Worm (Caenorhabditis elegans) whole organism, L4 larva: ENCODE data around the gene ZK287.1.

Experiments
- F49E8.2 ChIP-seq: sonication (generic microtip); optimal IDR thresholded peaks from 2 replicates; lab custom pipeline; 2016; ENCODE audit warnings: missing compliant biosample characterization, mild to moderate bottlenecking, missing genetic modification characterization, borderline replicate concordance
- R02D3.7 ChIP-seq: fragments of 150-350 bp; sonication (generic microtip); optimal IDR thresholded peaks from 3 replicates; lab custom pipeline; 2014; ENCODE audit warnings: missing biosample characterization, missing genetic modification characterization
- Y5F2A.4 ChIP-seq: fragments of 200-800 bp; sonication (Bioruptor generic); optimal IDR thresholded peaks from 2 replicates; lab custom pipeline; 2018; ENCODE audit warnings: mild to moderate bottlenecking, missing genetic modification characterization, missing compliant biosample characterization
- ceh-32 ChIP-seq: sonication (generic microtip); optimal IDR thresholded peaks from 2 replicates; lab custom pipeline; 2016; ENCODE audit warnings: mild to moderate bottlenecking, missing genetic modification characterization, missing compliant biosample characterization; ENCODE audit not compliant: poor library complexity
- fkh-10 ChIP-seq: fragments of 150-350 bp; optimal IDR thresholded peaks from 2 replicates; lab custom pipeline; 2014; ENCODE audit warnings: missing biosample characterization, missing genetic modification reagents, missing genetic modification characterization
- lin-39 ChIP-seq: fragments of 150-350 bp; optimal IDR thresholded peaks from 2 replicates; lab custom pipeline; 2014; ENCODE audit warnings: missing biosample characterization, missing genetic modification reagents, missing genetic modification characterization
- lir-3 ChIP-seq: sonication (generic microtip); optimal IDR thresholded peaks from 2 replicates; lab custom pipeline; 2016; ENCODE audit warnings: mild to moderate bottlenecking, missing genetic modification characterization, missing compliant biosample characterization

DNA sequence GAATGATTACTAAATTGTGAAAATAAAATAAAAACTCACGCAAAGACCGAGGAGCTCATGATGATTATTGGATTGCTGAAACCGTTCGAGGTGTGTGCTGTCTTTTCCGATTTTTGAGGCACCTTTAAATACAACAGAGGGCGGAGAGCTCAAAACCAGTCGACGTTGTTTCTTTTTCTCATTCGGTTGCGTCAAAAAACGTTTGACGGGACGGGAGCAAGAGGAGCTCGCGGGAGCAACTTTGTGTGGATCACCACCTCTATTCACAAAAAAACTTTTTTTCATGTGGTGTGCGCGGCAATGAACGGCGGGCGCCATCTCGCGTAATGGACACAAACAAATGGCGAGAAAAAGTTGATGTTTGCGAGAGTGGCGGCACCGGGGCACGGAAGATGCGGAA is 37.4 kb upstream of the ZK287.1 start, which contains the start of gene idpc-3:
- no peak for TF ChIP-seq ceh-32
- no peak for TF ChIP-seq Y5F2A.4 (GFP tag; lab: Kevin White, UChicago)
- no peak for TF ChIP-seq R02D3.7 (tag; lab: Kevin White, UChicago)
- TF ChIP-seq fkh-10 (GFP tag; lab: Kevin White, UChicago) = no peak
- TF ChIP-seq F49E8.2 = no peak
- no peak for TF ChIP-seq lin-39
- TF ChIP-seq lir-3 (tag; lab: Kevin White, UChicago) = no peak
